Worm (Caenorhabditis elegans) whole organism, L1 larva: ENCODE measurements around the gene R03E9.2.
A peak's percentile ranks its signal among the peaks of the same experiment; 100 is the strongest.

Source experiments
- F16B12.6 ChIP-seq: fragments of 150-350 bp; optimal IDR thresholded peaks from 2 replicates; lab custom pipeline; 2014; ENCODE audit warnings: missing biosample characterization, missing genetic modification characterization
- aha-1 ChIP-seq: fragments of 150-350 bp; optimal IDR thresholded peaks from 2 replicates; lab custom pipeline; 2014; ENCODE audit warnings: missing biosample characterization, missing genetic modification characterization
- ceh-63 ChIP-seq: fragments of 200-800 bp; sonication (Bioruptor generic); optimal IDR thresholded peaks from 2 replicates; lab custom pipeline; 2018; ENCODE audit warnings: mild to moderate bottlenecking, missing genetic modification characterization, missing compliant biosample characterization
- ceh-88 ChIP-seq: fragments of 200-800 bp; sonication (Bioruptor generic); IDR thresholded peaks from 2 replicates; pipeline ENCODE4 v1.3.6; 2022; ENCODE audit warnings: missing genetic modification characterization, missing compliant biosample characterization
- ceh-90 ChIP-seq: sonication (generic microtip); optimal IDR thresholded peaks from 2 replicates; lab custom pipeline; 2016; ENCODE audit warnings: missing genetic modification characterization, missing compliant biosample characterization
- dsc-1 ChIP-seq: sonication (generic microtip); optimal IDR thresholded peaks from 2 replicates; lab custom pipeline; 2016; ENCODE audit warnings: mild to moderate bottlenecking, missing genetic modification characterization, missing compliant biosample characterization
- efl-3 ChIP-seq: fragments of 200-800 bp; sonication (Bioruptor generic); optimal IDR thresholded peaks from 2 replicates; lab custom pipeline; 2018; ENCODE audit warnings: mild to moderate bottlenecking, missing genetic modification characterization, missing compliant biosample characterization
- egl-13 ChIP-seq: sonication (generic microtip); optimal IDR thresholded peaks from 2 replicates; lab custom pipeline; 2016; ENCODE audit warnings: missing genotype, missing genetic modification reagents, missing genetic modification characterization, missing compliant biosample characterization
- elt-2 ChIP-seq: sonication (generic microtip); optimal IDR thresholded peaks from 2 replicates; lab custom pipeline; 2016; ENCODE audit warnings: missing genetic modification characterization, mild to moderate bottlenecking, inconsistent platforms, missing compliant biosample characterization, missing genetic modification reagents
- fkh-10 ChIP-seq: sonication (generic microtip); optimal IDR thresholded peaks from 2 replicates; lab custom pipeline; 2017; ENCODE audit warnings: missing biosample characterization, missing genetic modification reagents, missing genetic modification characterization
- fos-1 ChIP-seq: fragments of 150-350 bp; optimal IDR thresholded peaks from 2 replicates; lab custom pipeline; 2014; ENCODE audit warnings: missing biosample characterization, missing genetic modification characterization
- grh-1 ChIP-seq: fragments of 200-800 bp; sonication (Bioruptor generic); IDR thresholded peaks from 2 replicates; pipeline ENCODE4 v1.3.6; 2022; ENCODE audit warnings: missing genetic modification reagents, missing genetic modification characterization, missing compliant biosample characterization
- hlh-4 ChIP-seq: sonication (generic microtip); optimal IDR thresholded peaks from 2 replicates; lab custom pipeline; 2016; ENCODE audit warnings: mild to moderate bottlenecking, missing genetic modification characterization, missing compliant biosample characterization
- jun-1 ChIP-seq: fragments of 150-350 bp; optimal IDR thresholded peaks from 2 replicates; lab custom pipeline; 2014; ENCODE audit warnings: missing biosample characterization, missing genetic modification reagents, missing genetic modification characterization
- lin-13 ChIP-seq: fragments of 150-350 bp; optimal IDR thresholded peaks from 2 replicates; lab custom pipeline; 2014; ENCODE audit warnings: missing biosample characterization, missing genetic modification reagents, missing genetic modification characterization
- lin-39 ChIP-seq: fragments of 150-350 bp; optimal IDR thresholded peaks from 2 replicates; lab custom pipeline; 2014; ENCODE audit warnings: missing biosample characterization, missing genetic modification reagents, missing genetic modification characterization
- lsy-2 ChIP-seq, 2 experiments: fragments of 150-350 bp; optimal IDR thresholded peaks; 2 replicates each; lab custom pipeline; 2014; ENCODE audit warnings: missing biosample characterization in 2 of 2, missing genetic modification characterization in 2 of 2
- mdl-1 ChIP-seq, 2 experiments: fragments of 150-350 bp; optimal IDR thresholded peaks; 2 replicates each; lab custom pipeline; 2014 to 2017; ENCODE audit warnings: missing biosample characterization in 2 of 2, missing genetic modification characterization in 2 of 2, inconsistent platforms in 1 of 2
- nhr-237 ChIP-seq: fragments of 150-350 bp; optimal IDR thresholded peaks from 2 replicates; lab custom pipeline; 2014; ENCODE audit warnings: missing biosample characterization, missing genetic modification characterization
- nhr-71 ChIP-seq: sonication (generic microtip); optimal IDR thresholded peaks from 2 replicates; lab custom pipeline; 2016; ENCODE audit warnings: mild to moderate bottlenecking, missing genetic modification characterization, moderate library complexity, missing compliant biosample characterization
- nhr-76 ChIP-seq: sonication (generic microtip); optimal IDR thresholded peaks from 2 replicates; lab custom pipeline; 2017; ENCODE audit warnings: missing biosample characterization, missing genetic modification characterization
- nhr-90 ChIP-seq: sonication (generic microtip); optimal IDR thresholded peaks from 2 replicates; lab custom pipeline; 2016; ENCODE audit warnings: mild to moderate bottlenecking, missing genetic modification characterization, missing compliant biosample characterization; ENCODE audit not compliant: poor library complexity
- sptf-1 ChIP-seq: fragments of 150-350 bp; optimal IDR thresholded peaks from 2 replicates; lab custom pipeline; 2014; ENCODE audit warnings: missing biosample characterization, missing genetic modification characterization
- tbx-2 ChIP-seq: sonication (generic microtip); optimal IDR thresholded peaks from 2 replicates; lab custom pipeline; 2016; ENCODE audit warnings: missing genetic modification characterization, missing compliant biosample characterization
- unc-86 ChIP-seq: sonication (generic microtip); optimal IDR thresholded peaks from 2 replicates; lab custom pipeline; 2016; ENCODE audit warnings: missing genetic modification characterization, missing compliant biosample characterization
- vab-15 ChIP-seq: sonication (generic microtip); optimal IDR thresholded peaks from 2 replicates; lab custom pipeline; 2017; ENCODE audit warnings: missing genotype, mild to moderate bottlenecking, missing genetic modification characterization, missing compliant biosample characterization
- ztf-11 ChIP-seq, 2 experiments: sonication (generic microtip); optimal IDR thresholded peaks; 2 replicates each; lab custom pipeline; 2016 to 2017; ENCODE audit warnings: missing genetic modification characterization in 2 of 2, missing biosample characterization in 1 of 2, missing compliant biosample characterization in 1 of 2

Gene R03E9.2

DNA sequence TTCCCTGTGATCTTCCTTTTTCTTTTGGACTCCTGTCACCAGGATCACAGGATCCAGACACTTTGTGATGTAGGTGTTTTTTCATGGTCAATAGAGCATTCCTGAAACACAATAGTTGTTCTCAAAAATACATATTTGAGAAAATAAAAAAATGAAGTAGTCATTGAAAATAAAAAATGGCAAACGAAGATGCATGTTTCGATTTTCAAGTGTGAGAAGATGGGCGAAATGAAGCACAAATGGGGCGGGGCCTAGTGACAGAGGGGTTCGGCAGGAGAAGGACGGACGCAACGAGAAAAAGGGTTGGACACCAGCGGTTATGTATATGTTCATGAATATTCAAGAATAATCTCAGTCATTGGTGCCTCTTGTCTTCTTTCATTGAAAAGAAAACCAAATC is 43.1 kb downstream of the R03E9.2 start, which contains the start of gene F38B6.6:
F38B6.6 (minus strand) TSS at position 101 of the 400 bp plus-strand sequence.
- TF ChIP-seq lin-13 (GFP tag; lab: Kevin White, UChicago), result no peak
- TF ChIP-seq fkh-10 (GFP tag; lab: Kevin White, UChicago), result peak; percentile 40

DNA sequence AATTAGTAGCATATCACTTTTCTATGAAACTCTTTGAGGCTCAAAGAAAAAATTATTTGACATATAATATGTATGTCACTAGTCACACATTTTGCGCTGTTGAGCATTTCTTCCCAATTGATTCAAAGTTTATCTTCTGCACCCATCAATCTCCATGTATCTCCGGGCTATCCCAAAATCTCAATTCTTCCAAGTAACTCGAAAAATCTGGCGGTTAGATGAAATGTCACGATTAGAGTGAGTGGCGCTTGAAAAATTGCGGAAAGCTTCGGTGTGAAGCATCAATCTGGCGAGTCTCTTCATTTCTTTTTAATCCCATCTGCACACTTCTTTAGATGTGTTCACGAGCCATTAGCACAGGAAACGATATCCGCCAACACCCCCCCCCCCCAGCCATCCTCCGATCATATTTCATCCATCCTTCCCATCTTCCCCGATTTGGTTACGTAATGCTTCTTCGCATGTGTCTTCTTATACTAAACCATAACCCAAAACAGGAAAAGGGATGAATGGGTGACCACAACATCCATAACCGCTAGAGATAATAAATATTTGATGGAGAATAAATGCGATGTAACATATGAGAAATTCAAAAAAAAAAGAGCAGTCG is 44.0 kb downstream of the R03E9.2 start:
- TF ChIP-seq unc-86 (tag; lab: Kevin White, UChicago), result no peak
- TF ChIP-seq dsc-1 (tag; lab: Kevin White, UChicago), result peak; percentile 66

- no peak for TF ChIP-seq nhr-71
- TF ChIP-seq aha-1, result no peak
- no peak for TF ChIP-seq mdl-1 (tag; optimal IDR thresholded peaks at IDR 0.05; lab: Kevin White, UChicago)
- peak; percentile 85 for TF ChIP-seq ceh-63 (GFP tag; lab: Kevin White, UChicago)
- TF ChIP-seq lin-39 (tag; lab: Kevin White, UChicago), result no peak
- TF ChIP-seq jun-1 (tag; lab: Kevin White, UChicago), result no peak
- TF ChIP-seq nhr-237 (tag; lab: Kevin White, UChicago), result no peak
- peak; percentile 50 for TF ChIP-seq dsc-1 (tag; lab: Kevin White, UChicago)
- TF ChIP-seq, all 84 proteins: peak for 2
Measured at ce11 chrX:6687756-6688155, 45.3 kb downstream of the R03E9.2 start.

- TF ChIP-seq vab-15 (peak; percentile 1), nhr-90 (tag; lab: Kevin White, UChicago) (no peak), grh-1 (GFP tag; lab: Robert Waterston, UW) (no peak), tbx-2 (tag; lab: Kevin White, UChicago) (peak; percentile 29), egl-13 (tag; lab: Kevin White, UChicago) (peak; percentile 36)
Measured at ce11 chrX:6687345-6687744, 45.8 kb downstream of the R03E9.2 start.

- no peak for TF ChIP-seq ceh-88 (GFP tag; lab: Robert Waterston, UW)
- TF ChIP-seq ztf-11 (tag; optimal IDR thresholded peaks at IDR 0.05; lab: Kevin White, UChicago), result no peak
- no peak for TF ChIP-seq lin-13 (GFP tag; lab: Kevin White, UChicago)
- no peak for TF ChIP-seq F16B12.6 (tag; lab: Kevin White, UChicago)
- no peak for TF ChIP-seq sptf-1 (tag; lab: Kevin White, UChicago)
- no peak for TF ChIP-seq efl-3
- no peak for TF ChIP-seq fos-1 (tag; lab: Kevin White, UChicago)
- no peak for TF ChIP-seq nhr-76 (tag; lab: Kevin White, UChicago)
- TF ChIP-seq grh-1 (GFP tag; lab: Robert Waterston, UW), result no peak
- no peak for TF ChIP-seq ceh-90 (tag; lab: Kevin White, UChicago)
- no peak for TF ChIP-seq hlh-4 (tag; lab: Kevin White, UChicago)
- no peak for TF ChIP-seq lsy-2 (tag; optimal IDR thresholded peaks at IDR 0.05; lab: Kevin White, UChicago)
- no peak for TF ChIP-seq elt-2
Measured at ce11 chrX:6682683-6683082, 50.4 kb downstream of the R03E9.2 start, which contains the start of gene F38B6.8. TSS of gene F38B6.8 (minus strand) at chrX:6682783.
